Fruit fly (Drosophila melanogaster) whole organism, embryonic: ENCODE data around the gene CG6788.

ENCODE experiments used
- ATbp ChIP-seq: fragments of 200-800 bp; sonication (Bioruptor generic); optimal IDR thresholded peaks from 2 replicates; lab custom pipeline; 2017; ENCODE audit warnings: missing biosample characterization, mild to moderate bottlenecking, missing genetic modification characterization, missing genetic modification reagents
- Ada2b ChIP-seq: fragments of 200-800 bp; sonication (Bioruptor generic); IDR thresholded peaks from 2 replicates; pipeline ENCODE4 v1.3.6; 2022; ENCODE audit warnings: missing biosample characterization, missing genetic modification characterization
- BEAF-32 ChIP-seq: fragments of 200-800 bp; sonication (Bioruptor generic); optimal IDR thresholded peaks from 3 replicates; lab custom pipeline; 2017; ENCODE audit warnings: missing biosample characterization, missing genetic modification characterization, mild to moderate bottlenecking, moderate library complexity, missing genetic modification reagents
- CG13296 ChIP-seq: fragments of 200-800 bp; sonication (Bioruptor generic); optimal IDR thresholded peaks from 3 replicates; lab custom pipeline; 2018; ENCODE audit warnings: missing biosample characterization, mild to moderate bottlenecking, missing genetic modification characterization
- CG13424 ChIP-seq: fragments of 200-800 bp; sonication (Bioruptor generic); optimal IDR thresholded peaks from 2 replicates; lab custom pipeline; 2019; ENCODE audit warnings: missing biosample characterization, mild to moderate bottlenecking, missing genetic modification characterization, moderate library complexity
- CG14860 ChIP-seq: fragments of 200-800 bp; sonication (Bioruptor generic); IDR thresholded peaks from 3 replicates; pipeline ENCODE4 v1.3.6; 2022; ENCODE audit warnings: missing biosample characterization, missing genetic modification characterization; ENCODE audit not compliant: partially characterized antibody
- CG1529 ChIP-seq: fragments of 200-800 bp; sonication (Bioruptor generic); optimal IDR thresholded peaks from 3 replicates; lab custom pipeline; 2018; ENCODE audit warnings: missing biosample characterization, missing genetic modification characterization
- CG1647 ChIP-seq: fragments of 200-800 bp; sonication (Bioruptor generic); optimal IDR thresholded peaks from 3 replicates; lab custom pipeline; 2016; ENCODE audit warnings: missing biosample characterization, missing genetic modification characterization
- CG17186 ChIP-seq: fragments of 200-800 bp; sonication (Bioruptor generic); optimal IDR thresholded peaks from 3 replicates; lab custom pipeline; 2017; ENCODE audit warnings: missing biosample characterization, missing genetic modification reagents, missing genetic modification characterization
- CG18011 ChIP-seq: fragments of 200-800 bp; sonication (Bioruptor generic); optimal IDR thresholded peaks from 2 replicates; lab custom pipeline; 2017; ENCODE audit warnings: missing biosample characterization, missing genetic modification characterization, mild to moderate bottlenecking, moderate library complexity, missing genotype
- CG18476 ChIP-seq: fragments of 200-800 bp; sonication (Bioruptor generic); optimal IDR thresholded peaks from 2 replicates; lab custom pipeline; 2016; ENCODE audit warnings: missing biosample characterization, mild to moderate bottlenecking, missing genetic modification characterization
- CG30020 ChIP-seq: fragments of 200-800 bp; optimal IDR thresholded peaks from 2 replicates; lab custom pipeline; 2019; ENCODE audit warnings: missing biosample characterization, mild to moderate bottlenecking, missing genetic modification characterization, moderate library complexity
- CG3163 ChIP-seq: fragments of 200-800 bp; sonication (Bioruptor generic); optimal IDR thresholded peaks from 3 replicates; lab custom pipeline; 2016; ENCODE audit warnings: missing biosample characterization, missing genetic modification characterization
- CG34224 ChIP-seq: fragments of 200-800 bp; sonication (Bioruptor generic); IDR thresholded peaks from 3 replicates; pipeline ENCODE4 v1.3.6; 2022; ENCODE audit warnings: missing biosample characterization, missing genetic modification characterization; ENCODE audit not compliant: partially characterized antibody
- CG4282 ChIP-seq: fragments of 200-800 bp; sonication (Bioruptor generic); optimal IDR thresholded peaks from 2 replicates; lab custom pipeline; 2016; ENCODE audit warnings: missing biosample characterization, missing genetic modification characterization
- CG6272 ChIP-seq: fragments of 200-800 bp; sonication (Bioruptor generic); IDR thresholded peaks from 2 replicates; pipeline ENCODE4 v1.3.6; 2022; ENCODE audit warnings: missing biosample characterization, missing genetic modification characterization
- CG9215 ChIP-seq: fragments of 200-800 bp; sonication (Bioruptor generic); IDR thresholded peaks from 2 replicates; pipeline ENCODE4 v1.3.6; 2022; ENCODE audit warnings: missing biosample characterization, missing genetic modification characterization
- CTCF ChIP-seq: fragments of 200-800 bp; sonication (Bioruptor generic); optimal IDR thresholded peaks from 2 replicates; lab custom pipeline; 2017; ENCODE audit warnings: missing biosample characterization, mild to moderate bottlenecking, missing genetic modification characterization, moderate library complexity
- CkIIα-i1 ChIP-seq: fragments of 200-800 bp; sonication (Bioruptor generic); IDR thresholded peaks from 2 replicates; pipeline ENCODE4 v1.3.6; 2022; ENCODE audit warnings: missing biosample characterization, missing genetic modification characterization
- CrebB ChIP-seq: fragments of 200-800 bp; sonication (Bioruptor generic); optimal IDR thresholded peaks from 3 replicates; lab custom pipeline; 2018; ENCODE audit warnings: missing biosample characterization, mild to moderate bottlenecking, missing genetic modification characterization
- Eip74EF ChIP-seq, 2 experiments: fragments of 200-800 bp in 1 of 2; fragments of >200 bp in 1 of 2; sonication (Bioruptor generic) in 1 of 2; optimal IDR thresholded peaks; 2 replicates each; lab custom pipeline; 2017 to 2019; ENCODE audit warnings: missing biosample characterization in 2 of 2, missing genetic modification characterization in 2 of 2, mild to moderate bottlenecking in 1 of 2, moderate library complexity in 1 of 2
- Hr3 ChIP-seq: fragments of 200-800 bp; sonication (Bioruptor generic); optimal IDR thresholded peaks from 3 replicates; lab custom pipeline; 2016; ENCODE audit warnings: missing biosample characterization, missing genetic modification characterization
- Lpt ChIP-seq: fragments of >200 bp; optimal IDR thresholded peaks from 2 replicates; lab custom pipeline; 2018; ENCODE audit warnings: missing biosample characterization, missing genetic modification characterization
- NfI ChIP-seq: fragments of 200-800 bp; sonication (Bioruptor generic); optimal IDR thresholded peaks from 3 replicates; lab custom pipeline; 2018; ENCODE audit warnings: missing biosample characterization, mild to moderate bottlenecking, missing genetic modification characterization, moderate library complexity
- Xrp1 ChIP-seq: fragments of 200-800 bp; sonication (Bioruptor generic); IDR thresholded peaks from 2 replicates; pipeline ENCODE4 v1.3.6; 2022; ENCODE audit warnings: missing biosample characterization, missing genetic modification characterization
- YL-1 ChIP-seq: fragments of 200-800 bp; sonication (Bioruptor generic); optimal IDR thresholded peaks from 3 replicates; lab custom pipeline; 2017; ENCODE audit warnings: missing biosample characterization, mild to moderate bottlenecking, missing genetic modification characterization
- bbx ChIP-seq: fragments of 200-800 bp; sonication (Bioruptor generic); IDR thresholded peaks from 2 replicates; pipeline ENCODE4 v1.3.6; 2022; ENCODE audit warnings: missing biosample characterization, missing genetic modification characterization; ENCODE audit not compliant: partially characterized antibody
- bigmax ChIP-seq: fragments of 200-800 bp; sonication (Bioruptor generic); optimal IDR thresholded peaks from 2 replicates; lab custom pipeline; 2018; ENCODE audit warnings: missing biosample characterization, mild to moderate bottlenecking, missing genetic modification characterization
- bsh ChIP-seq, 2 experiments: fragments of 200-800 bp; sonication (Bioruptor generic); optimal IDR thresholded peaks; 2 replicates each; lab custom pipeline; 2017 to 2018; ENCODE audit warnings: mild to moderate bottlenecking in 2 of 2, missing biosample characterization in 2 of 2, missing genetic modification characterization in 2 of 2, moderate library complexity in 1 of 2
- crp ChIP-seq, 2 experiments: fragments of 200-800 bp; sonication (Bioruptor generic); optimal IDR thresholded peaks; 2 replicates in 1 of 2; 3 replicates in 1 of 2; lab custom pipeline; 2017; ENCODE audit warnings: missing biosample characterization in 2 of 2, missing genetic modification characterization in 2 of 2, mild to moderate bottlenecking in 1 of 2, moderate library complexity in 1 of 2
- dm ChIP-seq: fragments of 200-800 bp; sonication (Bioruptor generic); optimal IDR thresholded peaks from 3 replicates; lab custom pipeline; 2016; ENCODE audit warnings: missing biosample characterization, missing genetic modification characterization
- dmrt99B ChIP-seq: fragments of 200-800 bp; sonication (Bioruptor generic); optimal IDR thresholded peaks from 2 replicates; lab custom pipeline; 2018; ENCODE audit warnings: missing biosample characterization, mild to moderate bottlenecking, missing genetic modification characterization, moderate library complexity
- ewg ChIP-seq: fragments of 200-800 bp; sonication (Bioruptor generic); optimal IDR thresholded peaks from 3 replicates; lab custom pipeline; 2017; ENCODE audit warnings: mild to moderate bottlenecking, missing biosample characterization, missing genetic modification reagents, missing genetic modification characterization
- gem ChIP-seq: fragments of 200-800 bp; sonication (Bioruptor generic); optimal IDR thresholded peaks from 2 replicates; lab custom pipeline; 2019; ENCODE audit warnings: missing biosample characterization, mild to moderate bottlenecking, missing genetic modification characterization, moderate library complexity
- gro ChIP-seq: fragments of 200-800 bp; sonication (Bioruptor generic); optimal IDR thresholded peaks from 2 replicates; lab custom pipeline; 2016; ENCODE audit warnings: missing biosample characterization, missing genetic modification characterization
- knrl ChIP-seq: fragments of 200-800 bp; sonication (Bioruptor generic); IDR thresholded peaks from 3 replicates; pipeline ENCODE4 v1.3.6; 2022; ENCODE audit warnings: missing biosample characterization, missing genetic modification characterization; ENCODE audit not compliant: partially characterized antibody
- nerfin-1 ChIP-seq: fragments of 200-800 bp; sonication (Bioruptor generic); optimal IDR thresholded peaks from 3 replicates; lab custom pipeline; 2019; ENCODE audit warnings: missing biosample characterization, mild to moderate bottlenecking, missing genetic modification characterization, moderate library complexity
- nmo ChIP-seq: fragments of 200-800 bp; sonication (Bioruptor generic); optimal IDR thresholded peaks from 2 replicates; lab custom pipeline; 2018; ENCODE audit warnings: missing biosample characterization, mild to moderate bottlenecking, missing genetic modification characterization, moderate library complexity
- pan ChIP-seq, 4 experiments: fragments of >200 bp in 3 of 4; fragments of 200-800 bp in 1 of 4; sonication (Bioruptor generic) in 1 of 4; optimal IDR thresholded peaks in 3 of 4; IDR thresholded peaks in 1 of 4; 2 replicates each; pipeline versions ENCODE4 v1.3.6 to Lab custom; 2017 to 2022; ENCODE audit warnings: missing biosample characterization in 2 of 4, missing genetic modification characterization in 2 of 4, mixed read lengths in 1 of 4
- pzg ChIP-seq: fragments of 200-800 bp; sonication (Bioruptor generic); optimal IDR thresholded peaks from 3 replicates; lab custom pipeline; 2018; ENCODE audit warnings: missing biosample characterization, mild to moderate bottlenecking, missing genetic modification characterization, moderate library complexity
- ranshi ChIP-seq: fragments of 200-800 bp; sonication (Bioruptor generic); IDR thresholded peaks from 2 replicates; pipeline ENCODE4 v1.3.6; 2022; ENCODE audit warnings: missing biosample characterization, missing genetic modification characterization
- sens ChIP-seq: fragments of 200-800 bp; sonication (Bioruptor generic); peaks from one replicate; lab custom pipeline; 2016; ENCODE audit warnings: missing biosample characterization, missing genetic modification characterization
- slou ChIP-seq: fragments of 200-800 bp; sonication (Bioruptor generic); optimal IDR thresholded peaks from 3 replicates; lab custom pipeline; 2016; ENCODE audit warnings: missing biosample characterization, missing genetic modification characterization
- slp2 ChIP-seq: fragments of 200-800 bp; sonication (Bioruptor generic); optimal IDR thresholded peaks from 2 replicates; lab custom pipeline; 2016; ENCODE audit warnings: missing biosample characterization, missing genetic modification characterization
- tna ChIP-seq: fragments of 200-800 bp; sonication (Bioruptor generic); IDR thresholded peaks from 2 replicates; pipeline ENCODE4 v1.3.6; 2022; ENCODE audit warnings: missing biosample characterization, missing genetic modification characterization; ENCODE audit not compliant: partially characterized antibody
- ttk ChIP-seq: fragments of 200-800 bp; sonication (Bioruptor generic); IDR thresholded peaks from 2 replicates; pipeline ENCODE4 v2.1.2; 2022; ENCODE audit warnings: missing biosample characterization, missing genetic modification characterization
- tup ChIP-seq: fragments of 200-800 bp; sonication (Bioruptor generic); optimal IDR thresholded peaks from 2 replicates; lab custom pipeline; 2016; ENCODE audit warnings: missing biosample characterization, mild to moderate bottlenecking, missing genetic modification characterization, moderate library complexity
- usp ChIP-seq: fragments of >200 bp; optimal IDR thresholded peaks from 2 replicates; lab custom pipeline; 2017; ENCODE audit warnings: missing biosample characterization, missing genetic modification characterization
- vfl ChIP-seq: fragments of 200-800 bp; sonication (Bioruptor generic); optimal IDR thresholded peaks from 2 replicates; lab custom pipeline; 2016; ENCODE audit warnings: missing biosample characterization, missing genetic modification characterization
- wek ChIP-seq: fragments of 200-800 bp; sonication (Bioruptor generic); optimal IDR thresholded peaks from 3 replicates; lab custom pipeline; 2018; ENCODE audit warnings: missing biosample characterization, mild to moderate bottlenecking, missing genetic modification characterization, moderate library complexity

CG6788 gene

dm6 chrX:17850179-17850578 is 37.8 kb upstream of the CG6788 start, which contains the start of the genes CG15814 and Spt7 (continued):
- TF ChIP-seq CG6272 (GFP tag; lab: Robert Waterston, UW) (no peak), pan (optimal IDR thresholded peaks at IDR 0.05; lab: Kevin White, UChicago) (no peak), pan (GFP tag; optimal IDR thresholded peaks at IDR 0.05 in 1 of 2, IDR thresholded peaks at IDR 0.05 in 1 of 2) (peak in 1 of 2 experiments; percentile 8), pzg (GFP tag; lab: Kevin White, UChicago) (peak; percentile 85), CTCF (GFP tag; lab: Kevin White, UChicago) (peak; percentile 53), Lpt (GFP tag; lab: Kevin White, UChicago) (no peak), Xrp1 (GFP tag; lab: Robert Waterston, UW) (0 out of 2 replicates have a peak, but pooled peaks have one; percentile 24), nerfin-1 (tag; lab: Kevin White, UChicago) (peak; percentile 34), CG18011 (GFP tag; lab: Kevin White, UChicago) (no peak), CG9215 (no peak), vfl (peak; percentile 48), CG1529 (GFP tag; lab: Kevin White, UChicago) (no peak), usp (no peak), wek (GFP tag; lab: Kevin White, UChicago) (peak; percentile 35), CG1647 (GFP tag; lab: Kevin White, UChicago) (no peak), NfI (GFP tag; lab: Kevin White, UChicago) (peak; percentile 34), tna (GFP tag; lab: Robert Waterston, UW) (peak; percentile 74), ATbp (GFP tag; lab: Kevin White, UChicago) (peak; percentile 19), CkIIα-i1 (GFP tag; lab: Robert Waterston, UW) (no peak), BEAF-32 (GFP tag; lab: Kevin White, UChicago) (peak; percentile 88), ewg (GFP tag; lab: Kevin White, UChicago) (peak; percentile 26), slp2 (peak; percentile 26), CG4282 (peak; percentile 31), Eip74EF (GFP tag; optimal IDR thresholded peaks at IDR 0.05; lab: Kevin White, UChicago) (no peak), nmo (peak; percentile 52), dmrt99B (tag; lab: Kevin White, UChicago) (no peak), ranshi (GFP tag; lab: Robert Waterston, UW) (peak; percentile 44; the same call in 1 of the 2 replicates), bsh (GFP tag; optimal IDR thresholded peaks at IDR 0.05; lab: Kevin White, UChicago) (peak in 1 of 2 experiments; percentile 2), slou (GFP tag; lab: Kevin White, UChicago) (no peak), CG13296 (peak; percentile 48), CrebB (tag; lab: Kevin White, UChicago) (peak; percentile 35), Hr3 (no peak), YL-1 (peak; percentile 78), CG3163 (GFP tag; lab: Kevin White, UChicago) (peak; percentile 37), tup (GFP tag; lab: Kevin White, UChicago) (no peak), CG17186 (GFP tag; lab: Kevin White, UChicago) (peak; percentile 83), sens (GFP tag; lab: Kevin White, UChicago) (peak; percentile 81), CG13424 (tag; lab: Kevin White, UChicago) (peak; percentile 31), CG14860 (GFP tag; lab: Robert Waterston, UW) (peak; percentile 77), crp (GFP tag; optimal IDR thresholded peaks at IDR 0.05; lab: Kevin White, UChicago) (peak; percentile 70 to 95), gro (GFP tag; lab: Kevin White, UChicago) (no peak), ttk (GFP tag; lab: Robert Waterston, UW) (no peak), dm (GFP tag; lab: Kevin White, UChicago) (peak; percentile 52), CG18476 (no peak), bigmax (GFP tag; lab: Kevin White, UChicago) (peak; percentile 76), gem (tag; lab: Kevin White, UChicago) (no peak), CG30020 (peak; percentile 32), CG34224 (GFP tag; lab: Robert Waterston, UW) (peak; percentile 89), knrl (peak; percentile 87), bbx (GFP tag; lab: Robert Waterston, UW) (peak; percentile 92), Ada2b (GFP tag; lab: Robert Waterston, UW) (no peak)
